Worm (Caenorhabditis elegans) whole organism, L4 larva: ENCODE results near the gene W04H10.1.

ENCODE experiments used
- egl-27 ChIP-seq: sonication (generic microtip); optimal IDR thresholded peaks from 3 replicates; lab custom pipeline; 2017; ENCODE audit warnings: missing biosample characterization, missing genetic modification reagents, missing genetic modification characterization
- lin-13 ChIP-seq: fragments of 150-350 bp; optimal IDR thresholded peaks from 2 replicates; lab custom pipeline; 2014; ENCODE audit warnings: missing biosample characterization, missing genetic modification reagents, missing genetic modification characterization
- lin-15B ChIP-seq: fragments of 150-350 bp; sonication (generic microtip); optimal IDR thresholded peaks from 3 replicates; lab custom pipeline; 2014; ENCODE audit warnings: missing biosample characterization, missing genetic modification characterization
- mep-1 ChIP-seq: fragments of 150-350 bp; sonication (generic microtip); optimal IDR thresholded peaks from 3 replicates; lab custom pipeline; 2014; ENCODE audit warnings: missing biosample characterization, missing genetic modification characterization
- nhr-77 ChIP-seq: fragments of 150-350 bp; optimal IDR thresholded peaks from 2 replicates; lab custom pipeline; 2014; ENCODE audit warnings: missing biosample characterization, missing genetic modification characterization
- pqm-1 ChIP-seq: sonication (generic microtip); optimal IDR thresholded peaks from 2 replicates; lab custom pipeline; 2017; ENCODE audit warnings: missing biosample characterization, missing genetic modification characterization

ce11 chrII:622478-622877, 13.6 kb downstream of the W04H10.1 start:
- TF ChIP-seq pqm-1 (tag; lab: Kevin White, UChicago): no peak
- peak; percentile 1 for TF ChIP-seq mep-1
- TF ChIP-seq lin-15B (tag; lab: Kevin White, UChicago): no peak
- TF ChIP-seq egl-27 (tag; lab: Kevin White, UChicago): no peak
- no peak for TF ChIP-seq nhr-77 (tag; lab: Kevin White, UChicago)
- no peak for TF ChIP-seq lin-13
